Fruit fly (Drosophila melanogaster): Measurements from ENCODE around the gene prd.

- no peak for TF ChIP-seq pan (optimal IDR thresholded peaks at IDR 0.05)
- TF ChIP-seq sage (GFP tag; optimal IDR thresholded peaks at IDR 0.05) = no peak
- peak; percentile 6 for TF ChIP-seq Myc (optimal IDR thresholded peaks at IDR 0.05)
- TF ChIP-seq tai (GFP tag; optimal IDR thresholded peaks at IDR 0.05) = no peak
- peak; percentile 30 for TF ChIP-seq Hr78 (GFP tag; optimal IDR thresholded peaks at IDR 0.05)
- peak; percentile 61 for TF ChIP-seq OdsH (GFP tag; optimal IDR thresholded peaks at IDR 0.05)
- no peak for TF ChIP-seq brk (GFP tag; optimal IDR thresholded peaks at IDR 0.05)
- peak; percentile 78 for TF ChIP-seq Sp1 (GFP tag; optimal IDR thresholded peaks at IDR 0.05)
- no peak for TF ChIP-seq usp (GFP tag; optimal IDR thresholded peaks at IDR 0.05)
- TF ChIP-seq br (GFP tag; optimal IDR thresholded peaks at IDR 0.05) = peak; percentile 56
- peak; percentile 55 for TF ChIP-seq psq (GFP tag; optimal IDR thresholded peaks at IDR 0.05)
- no peak for TF ChIP-seq CG32264 (GFP tag; optimal IDR thresholded peaks at IDR 0.05)
- TF ChIP-seq fru (GFP tag; optimal IDR thresholded peaks at IDR 0.05) = no peak
Observed at dm6 chr2L:12103231-12104210, 17.9 kb upstream of the prd start, which contains the start of the genes Patsas and ThrRS.
